Fruit fly (Drosophila melanogaster): ENCODE results near the gene nes.

Gene nes

DNA sequence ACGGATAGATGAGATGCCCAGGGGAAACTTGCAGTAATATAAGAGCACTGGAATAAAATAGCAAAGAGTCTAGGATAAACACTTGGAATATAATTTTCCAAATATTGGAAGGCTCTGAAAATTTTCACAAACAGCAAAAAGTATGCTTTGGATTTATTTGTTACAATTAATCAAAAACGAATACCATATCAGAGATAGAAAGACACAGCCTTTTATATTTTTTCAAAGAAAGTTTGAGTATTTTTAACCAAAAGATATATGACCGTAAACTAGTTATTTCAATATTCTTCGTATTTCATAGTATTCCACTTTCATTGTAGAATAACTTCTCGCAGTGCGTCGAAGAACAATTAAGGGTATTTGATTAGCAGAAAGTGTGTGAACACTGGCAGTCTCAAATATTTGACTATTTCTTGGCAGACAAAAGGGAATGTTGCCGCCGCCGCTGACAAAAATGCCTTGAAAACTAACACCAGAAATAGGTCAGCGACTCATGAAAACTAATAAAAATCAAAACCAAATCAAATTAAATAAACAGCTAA is 31.6 kb downstream of the nes start (continued):
- no peak for TF ChIP-seq gro (GFP tag; optimal IDR thresholded peaks at IDR 0.05)
- no peak for TF ChIP-seq Opbp (GFP tag; IDR thresholded peaks at IDR 0.05; ENCODE audit: partially characterized antibody)
- TF ChIP-seq row (GFP tag; IDR thresholded peaks at IDR 0.05) = 0 out of 3 replicates have a peak, but pooled peaks have one; percentile 24
- no peak for TF ChIP-seq sima (GFP tag; optimal IDR thresholded peaks at IDR 0.05)
- no peak for TF ChIP-seq pros (GFP tag; optimal IDR thresholded peaks at IDR 0.05)
- TF ChIP-seq z (GFP tag; IDR thresholded peaks at IDR 0.05) = no peak
- no peak for TF ChIP-seq nom (GFP tag; optimal IDR thresholded peaks at IDR 0.05)
- peak; percentile 13 for TF ChIP-seq fd96Cb (tag; optimal IDR thresholded peaks at IDR 0.05)
- no peak for TF ChIP-seq Ets65A (GFP tag)
- TF ChIP-seq CG12155 (GFP tag; optimal IDR thresholded peaks at IDR 0.05) = no peak
- TF ChIP-seq luna (GFP tag; optimal IDR thresholded peaks at IDR 0.05) = no peak
- TF ChIP-seq E2f1 (GFP tag; IDR thresholded peaks at IDR 0.05) = no peak
- TF ChIP-seq usp (GFP tag; optimal IDR thresholded peaks at IDR 0.05) = no peak
- TF ChIP-seq BEAF-32 (GFP tag; optimal IDR thresholded peaks at IDR 0.05) = no peak
- no peak for TF ChIP-seq Kr (GFP tag; optimal IDR thresholded peaks at IDR 0.05)
- TF ChIP-seq ac (GFP tag; optimal IDR thresholded peaks at IDR 0.05) = no peak
- TF ChIP-seq HLH4C (GFP tag; IDR thresholded peaks at IDR 0.05; ENCODE audit: partially characterized antibody) = no peak
- TF ChIP-seq wor (GFP tag; IDR thresholded peaks at IDR 0.05) = no peak
- no peak for TF ChIP-seq sc (optimal IDR thresholded peaks at IDR 0.05)
- TF ChIP-seq sc (GFP tag; optimal IDR thresholded peaks at IDR 0.05) = no peak
- no peak for TF ChIP-seq rib (GFP tag; IDR thresholded peaks at IDR 0.05)
- no peak for TF ChIP-seq Dip3 (GFP tag; optimal IDR thresholded peaks at IDR 0.05)
- TF ChIP-seq chinmo (GFP tag; IDR thresholded peaks at IDR 0.05; ENCODE audit: partially characterized antibody) = no peak
- TF ChIP-seq ara (GFP tag; IDR thresholded peaks at IDR 0.05) = no peak
- TF ChIP-seq hkb (optimal IDR thresholded peaks at IDR 0.05) = no peak
- no peak for TF ChIP-seq hkb (GFP tag; IDR thresholded peaks at IDR 0.05)
- TF ChIP-seq bbx (GFP tag; IDR thresholded peaks at IDR 0.05; ENCODE audit: partially characterized antibody) = no peak
- no peak for TF ChIP-seq CG34422 (GFP tag; IDR thresholded peaks at IDR 0.05)
- TF ChIP-seq CG2678 (tag; optimal IDR thresholded peaks at IDR 0.05) = peak; percentile 22
- no peak for TF ChIP-seq ci (GFP tag; IDR thresholded peaks at IDR 0.05)
- no peak for TF ChIP-seq Drgx (GFP tag; IDR thresholded peaks at IDR 0.05)
- TF ChIP-seq CG1647 (GFP tag; optimal IDR thresholded peaks at IDR 0.05) = no peak
- TF ChIP-seq CG2712 (tag; optimal IDR thresholded peaks at IDR 0.05) = peak; percentile 40
- no peak for TF ChIP-seq Hand (GFP tag; optimal IDR thresholded peaks at IDR 0.05)
- TF ChIP-seq Ptx1 (GFP tag; IDR thresholded peaks at IDR 0.05) = 0 out of 2 replicates have a peak, but pooled peaks have one; percentile 6
- no peak for TF ChIP-seq amos (GFP tag; IDR thresholded peaks at IDR 0.05; ENCODE audit: partially characterized antibody)
- TF ChIP-seq tio (GFP tag; optimal IDR thresholded peaks at IDR 0.05) = no peak
- peak; percentile 94 for TF ChIP-seq CG14710 (tag; optimal IDR thresholded peaks at IDR 0.05)
- peak; percentile 15 for TF ChIP-seq CG17359 (tag; optimal IDR thresholded peaks at IDR 0.05)
- TF ChIP-seq CG11093 (GFP tag; IDR thresholded peaks at IDR 0.05) = no peak
- TF ChIP-seq CG2202 (tag; optimal IDR thresholded peaks at IDR 0.05) = no peak
- TF ChIP-seq mld (GFP tag; IDR thresholded peaks at IDR 0.05; ENCODE audit: partially characterized antibody) = no peak
- TF ChIP-seq CG12391 (tag; optimal IDR thresholded peaks at IDR 0.05) = no peak
- no peak for TF ChIP-seq kay (GFP tag; optimal IDR thresholded peaks at IDR 0.05)
- no peak for TF ChIP-seq hth (optimal IDR thresholded peaks at IDR 0.05)
- no peak for TF ChIP-seq tx (GFP tag; optimal IDR thresholded peaks at IDR 0.05)
- TF ChIP-seq ato (GFP tag; IDR thresholded peaks at IDR 0.05; ENCODE audit: partially characterized antibody) = no peak
- TF ChIP-seq CG32532 (GFP tag; IDR thresholded peaks at IDR 0.05) = no peak
- peak; percentile 30 for TF ChIP-seq dmrt99B (tag; optimal IDR thresholded peaks at IDR 0.05)
- peak; percentile 23 for TF ChIP-seq CG8388 (GFP tag; optimal IDR thresholded peaks at IDR 0.05)
- no peak for TF ChIP-seq crol (GFP tag; IDR thresholded peaks at IDR 0.05)
- TF ChIP-seq CG7963 (GFP tag; IDR thresholded peaks at IDR 0.05; ENCODE audit: partially characterized antibody) = no peak

All from whole organism, embryonic.